Worm (Caenorhabditis elegans): Measurements from ENCODE around the gene ugt-4.

The ugt-4 gene

DNA sequence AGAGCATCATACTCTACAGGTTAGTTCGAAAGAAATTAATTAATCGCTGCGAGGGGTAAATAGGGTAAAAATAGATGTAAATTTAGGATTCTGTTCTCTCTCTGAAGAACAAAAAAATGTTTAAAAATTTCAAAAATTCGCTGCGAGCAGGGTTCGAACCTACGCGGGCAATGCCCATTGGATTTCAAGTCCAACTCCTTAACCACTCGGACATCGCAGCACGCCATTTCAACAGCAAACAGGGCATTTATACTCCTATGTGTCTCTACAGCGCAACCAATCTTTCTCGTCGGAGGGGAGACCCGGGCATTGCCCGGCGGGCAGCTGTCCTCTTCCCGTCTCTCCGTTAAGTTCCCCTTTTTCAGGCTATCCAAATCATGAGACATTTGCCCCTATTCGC is 14.9 kb downstream of the ugt-4 start (continued):
- TF ChIP-seq aly-2 (tag; optimal IDR thresholded peaks at IDR 0.05) (peak; percentile 37), ets-5 (GFP tag; IDR thresholded peaks at IDR 0.05) (no peak), mdl-1 (tag; optimal IDR thresholded peaks at IDR 0.05) (peak in 1 of 2 experiments; percentile 45), F16B12.6 (tag; optimal IDR thresholded peaks at IDR 0.05) (no peak), lsy-2 (tag; optimal IDR thresholded peaks at IDR 0.05) (peak; percentile 27 to 68), fkh-10 (GFP tag; optimal IDR thresholded peaks at IDR 0.05) (no peak), unc-130 (tag; optimal IDR thresholded peaks at IDR 0.05) (peak; percentile 12), C04F5.9 (tag; optimal IDR thresholded peaks at IDR 0.05) (no peak), elt-2 (tag; optimal IDR thresholded peaks at IDR 0.05) (no peak), snu-23 (GFP tag; optimal IDR thresholded peaks at IDR 0.05) (peak; percentile 61), fos-1 (tag; optimal IDR thresholded peaks at IDR 0.05) (no peak), lin-35 (GFP tag; optimal IDR thresholded peaks at IDR 0.05) (peak; percentile 20 to 66), fkh-4 (tag; optimal IDR thresholded peaks at IDR 0.05; ENCODE audit: borderline replicate concordance) (no peak), lin-15B (tag; optimal IDR thresholded peaks at IDR 0.05) (no peak), ztf-11 (tag; optimal IDR thresholded peaks at IDR 0.05) (peak in 1 of 2 experiments; percentile 8), nhr-19 (GFP tag; conservative IDR thresholded peaks at IDR 0.05) (peak; percentile 54), C16A3.4 (tag; optimal IDR thresholded peaks at IDR 0.05) (peak; percentile 64), C34B4.2 (tag; optimal IDR thresholded peaks at IDR 0.05) (no peak), ceh-8 (GFP tag; optimal IDR thresholded peaks at IDR 0.05) (no peak), lin-39 (tag; optimal IDR thresholded peaks at IDR 0.05) (no peak), lin-13 (GFP tag; optimal IDR thresholded peaks at IDR 0.05) (no peak), efl-3 (GFP tag; optimal IDR thresholded peaks at IDR 0.05) (no peak)

DNA sequence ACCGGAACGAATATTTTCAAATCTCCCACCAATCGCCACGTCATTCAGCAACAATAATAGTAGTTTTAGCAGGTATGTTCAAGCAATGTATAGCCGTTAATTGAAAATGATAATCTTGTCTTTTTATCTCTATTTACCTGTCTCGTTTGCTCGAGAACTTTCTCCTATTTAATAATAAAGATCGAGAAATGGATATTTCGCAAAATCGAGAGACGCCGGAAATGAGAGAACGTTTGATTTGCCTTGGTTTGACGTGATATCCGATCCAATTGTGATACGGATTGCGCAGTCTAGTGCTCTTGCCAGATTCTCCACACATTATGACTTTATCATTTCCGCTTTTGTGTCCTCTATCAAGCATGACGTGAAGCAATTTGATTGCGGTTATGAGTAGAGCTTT is 21.3 kb downstream of the ugt-4 start:
- TF ChIP-seq fos-1 (tag; optimal IDR thresholded peaks at IDR 0.05) (no peak), efl-1 (optimal IDR thresholded peaks at IDR 0.05) (no peak), efl-1 (GFP tag; optimal IDR thresholded peaks at IDR 0.05 in 1 of 2) (peak in 1 of 2 experiments; percentile 86), fkh-8 (tag; optimal IDR thresholded peaks at IDR 0.05) (peak; percentile 59)

DNA sequence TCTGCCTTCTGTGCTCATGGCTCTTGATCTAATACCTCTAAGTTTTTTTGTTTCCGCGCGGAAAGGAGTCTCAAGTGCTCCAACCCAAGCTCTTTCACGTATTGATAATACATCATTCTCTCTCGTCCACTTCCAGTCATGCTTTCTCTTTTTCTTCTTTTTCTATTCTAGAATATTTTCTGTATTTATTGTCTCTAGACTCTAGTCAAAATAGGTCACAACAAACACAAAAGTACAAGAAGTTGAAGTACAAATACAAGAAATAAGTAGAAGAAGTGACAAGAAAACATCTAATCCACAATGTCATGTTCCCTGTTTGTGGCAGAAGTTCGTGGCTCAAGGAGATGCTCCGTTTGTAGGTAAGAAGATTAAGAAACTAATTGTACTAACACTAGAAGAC is 21.9 kb downstream of the ugt-4 start, which contains the start of gene ZC455.1:
TSS of gene ZC455.1 (plus strand) at position 301 of the 400 bp plus-strand sequence.
- TF ChIP-seq hpl-2 (GFP tag; optimal IDR thresholded peaks at IDR 0.05), result no peak
- no peak for TF ChIP-seq ceh-90 (tag; optimal IDR thresholded peaks at IDR 0.05)
- TF ChIP-seq unc-62 (GFP tag; optimal IDR thresholded peaks at IDR 0.05), result no peak
- no peak for TF ChIP-seq nhr-28 (tag; optimal IDR thresholded peaks at IDR 0.05)
- no peak for TF ChIP-seq sox-4 (tag; optimal IDR thresholded peaks at IDR 0.05)
- TF ChIP-seq efl-3 (GFP tag; optimal IDR thresholded peaks at IDR 0.05), result no peak
- no peak for TF ChIP-seq nhr-84 (tag; optimal IDR thresholded peaks at IDR 0.05)
- TF ChIP-seq rnt-1 (tag; optimal IDR thresholded peaks at IDR 0.05), result no peak

DNA sequence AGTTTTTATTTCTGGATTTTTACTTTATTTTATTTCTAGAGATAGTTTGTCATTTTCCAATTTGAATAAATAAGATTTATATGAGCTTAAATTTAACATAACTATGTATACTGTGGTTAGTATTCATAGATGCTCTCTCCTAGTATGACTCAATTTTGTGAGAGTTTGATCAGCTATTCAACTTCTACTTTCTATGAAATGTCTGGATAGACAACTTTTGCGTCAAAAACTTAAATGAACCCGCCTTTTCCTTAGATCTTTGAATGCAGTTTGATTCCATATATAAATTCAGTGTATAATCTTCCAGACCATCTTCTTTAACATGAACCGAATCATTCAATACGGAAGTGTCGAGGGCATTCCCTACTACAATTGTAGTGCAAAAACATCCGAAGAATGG is 26.2 kb downstream of the ugt-4 start, which contains the start of gene srt-43:
TSS of gene srt-43 (plus strand) at position 301 of the 400 bp plus-strand sequence.
- TF ChIP-seq lin-14 (GFP tag; optimal IDR thresholded peaks at IDR 0.05) (no peak), fkh-10 (GFP tag; optimal IDR thresholded peaks at IDR 0.05) (no peak), elt-3 (tag; optimal IDR thresholded peaks at IDR 0.05) (no peak), mep-1 (tag; optimal IDR thresholded peaks at IDR 0.05) (no peak), egl-13 (tag; optimal IDR thresholded peaks at IDR 0.05) (no peak), unc-30 (tag; optimal IDR thresholded peaks at IDR 0.05) (no peak), lir-3 (tag; optimal IDR thresholded peaks at IDR 0.05; ENCODE audit: poor library complexity) (no peak), C34B4.2 (tag; optimal IDR thresholded peaks at IDR 0.05) (no peak), isw-1 (GFP tag; IDR thresholded peaks at IDR 0.05) (no peak), ztf-4 (tag; optimal IDR thresholded peaks at IDR 0.05) (no peak), fos-1 (tag; optimal IDR thresholded peaks at IDR 0.05) (no peak), hlh-17 (GFP tag; optimal IDR thresholded peaks at IDR 0.05; ENCODE audit: borderline replicate concordance) (no peak), sox-4 (tag; optimal IDR thresholded peaks at IDR 0.05) (no peak), unc-86 (tag; optimal IDR thresholded peaks at IDR 0.05) (no peak), alr-1 (tag; optimal IDR thresholded peaks at IDR 0.05; ENCODE audit: borderline replicate concordance) (no peak)
